Fruit fly (Drosophila melanogaster): ENCODE measurements around the gene stg.

dm6 chr3R:29287320-29287957 is 31.8 kb upstream of the stg start:
- no peak for TF ChIP-seq CG8478 (optimal IDR thresholded peaks at IDR 0.05)
- TF ChIP-seq CTCF (optimal IDR thresholded peaks at IDR 0.05), result no peak

Data from S2 (cell line).